Fruit fly (Drosophila melanogaster) whole organism, embryonic: ENCODE results near the gene CG44040.

Experiments
- CG11247 ChIP-seq: fragments of 200-800 bp; sonication (Bioruptor generic); IDR thresholded peaks from 2 replicates; pipeline ENCODE4 v1.3.6; 2022; ENCODE audit warnings: missing biosample characterization, missing genetic modification characterization
- CG11560 ChIP-seq: fragments of 200-800 bp; sonication (Bioruptor generic); IDR thresholded peaks from 3 replicates; pipeline ENCODE4 v1.3.6; 2022; ENCODE audit warnings: missing biosample characterization, missing genetic modification characterization
- CG12071 ChIP-seq: fragments of 200-800 bp; sonication (Bioruptor generic); optimal IDR thresholded peaks from 3 replicates; lab custom pipeline; 2018; ENCODE audit warnings: missing biosample characterization, mild to moderate bottlenecking, missing genetic modification characterization
- CG12219 ChIP-seq: fragments of 200-800 bp; sonication (Bioruptor generic); optimal IDR thresholded peaks from 3 replicates; lab custom pipeline; 2018; ENCODE audit warnings: missing biosample characterization, mild to moderate bottlenecking, missing genetic modification characterization
- CG12659 ChIP-seq: fragments of 200-800 bp; sonication (Bioruptor generic); optimal IDR thresholded peaks from 3 replicates; lab custom pipeline; 2017; ENCODE audit warnings: mild to moderate bottlenecking, missing biosample characterization, missing genetic modification reagents, missing genetic modification characterization
- CG17186 ChIP-seq: fragments of 200-800 bp; sonication (Bioruptor generic); optimal IDR thresholded peaks from 3 replicates; lab custom pipeline; 2017; ENCODE audit warnings: missing biosample characterization, missing genetic modification reagents, missing genetic modification characterization
- CG2875 ChIP-seq: fragments of 200-800 bp; sonication (Bioruptor generic); optimal IDR thresholded peaks from 2 replicates; lab custom pipeline; 2017; ENCODE audit warnings: missing biosample characterization, mild to moderate bottlenecking, missing genetic modification characterization, missing genetic modification reagents
- CG31224 ChIP-seq: fragments of 200-800 bp; sonication (Bioruptor generic); IDR thresholded peaks from 2 replicates; pipeline ENCODE4 v1.3.6; 2022; ENCODE audit warnings: missing biosample characterization, missing genetic modification characterization
- CG31365 ChIP-seq: fragments of 200-800 bp; sonication (Bioruptor generic); optimal IDR thresholded peaks from 2 replicates; lab custom pipeline; 2018; ENCODE audit warnings: missing biosample characterization, mild to moderate bottlenecking, missing genetic modification characterization
- CG4282 ChIP-seq: fragments of 200-800 bp; sonication (Bioruptor generic); optimal IDR thresholded peaks from 2 replicates; lab custom pipeline; 2016; ENCODE audit warnings: missing biosample characterization, missing genetic modification characterization
- CG6175 ChIP-seq: fragments of 200-800 bp; sonication (Bioruptor generic); IDR thresholded peaks from 3 replicates; pipeline ENCODE4 v1.3.6; 2022; ENCODE audit warnings: missing biosample characterization, missing genetic modification characterization
- CG7963 ChIP-seq: fragments of 200-800 bp; sonication (Bioruptor generic); IDR thresholded peaks from 3 replicates; pipeline ENCODE4 v1.3.6; 2022; ENCODE audit warnings: missing biosample characterization, missing genetic modification characterization; ENCODE audit not compliant: partially characterized antibody
- CG8924 ChIP-seq: fragments of 200-800 bp; optimal IDR thresholded peaks from 3 replicates; lab custom pipeline; 2019; ENCODE audit warnings: missing biosample characterization, mild to moderate bottlenecking, missing genetic modification characterization, moderate library complexity
- CG9609 ChIP-seq: fragments of 200-800 bp; sonication (Bioruptor generic); optimal IDR thresholded peaks from 3 replicates; lab custom pipeline; 2016; ENCODE audit warnings: missing biosample characterization, missing genetic modification characterization
- Camta ChIP-seq: fragments of 200-800 bp; sonication (Bioruptor generic); optimal IDR thresholded peaks from 2 replicates; lab custom pipeline; 2016; ENCODE audit warnings: missing biosample characterization, missing genetic modification characterization
- Dll ChIP-seq: fragments of 200-800 bp; sonication (Bioruptor generic); IDR thresholded peaks from 4 replicates; pipeline ENCODE4 v1.3.6; 2022; ENCODE audit warnings: missing biosample characterization, missing genetic modification characterization; ENCODE audit not compliant: partially characterized antibody
- Doc2 ChIP-seq: fragments of 200-800 bp; sonication (Bioruptor generic); IDR thresholded peaks from 2 replicates; pipeline ENCODE4 v1.3.6; 2022; ENCODE audit warnings: missing biosample characterization, missing genetic modification characterization
- Dp ChIP-seq: fragments of 200-800 bp; sonication (Bioruptor generic); optimal IDR thresholded peaks from 2 replicates; lab custom pipeline; 2018; ENCODE audit warnings: missing biosample characterization, mild to moderate bottlenecking, missing genetic modification characterization, moderate library complexity
- H2.0 ChIP-seq: fragments of 200-800 bp; sonication (Bioruptor generic); IDR thresholded peaks from 2 replicates; pipeline ENCODE4 v1.3.6; 2022; ENCODE audit warnings: missing biosample characterization, missing genetic modification characterization
- HLH3B ChIP-seq: fragments of 200-800 bp; sonication (Bioruptor generic); IDR thresholded peaks from 2 replicates; pipeline ENCODE4 v1.3.6; 2022; ENCODE audit warnings: missing biosample characterization, missing genetic modification characterization
- Hey ChIP-seq: fragments of 200-800 bp; sonication (Bioruptor generic); optimal IDR thresholded peaks from 3 replicates; lab custom pipeline; 2018; ENCODE audit warnings: missing biosample characterization, mild to moderate bottlenecking, missing genetic modification characterization
- Hmr ChIP-seq: fragments of 200-800 bp; sonication (Bioruptor generic); optimal IDR thresholded peaks from 3 replicates; lab custom pipeline; 2017; ENCODE audit warnings: mild to moderate bottlenecking, missing biosample characterization, missing genetic modification reagents, missing genetic modification characterization
- Max ChIP-seq: fragments of 200-800 bp; sonication (Bioruptor generic); optimal IDR thresholded peaks from 2 replicates; lab custom pipeline; 2016; ENCODE audit warnings: missing biosample characterization, mild to moderate bottlenecking, missing genetic modification characterization
- NC2β ChIP-seq: fragments of 200-800 bp; sonication (Bioruptor generic); optimal IDR thresholded peaks from 2 replicates; lab custom pipeline; 2016; ENCODE audit warnings: missing biosample characterization, missing genetic modification characterization
- Nf-YC ChIP-seq: fragments of 200-800 bp; optimal IDR thresholded peaks from 3 replicates; lab custom pipeline; 2019; ENCODE audit warnings: missing biosample characterization, mild to moderate bottlenecking, missing genetic modification characterization, moderate library complexity
- Optix ChIP-seq: fragments of 200-800 bp; sonication (Bioruptor generic); IDR thresholded peaks from 3 replicates; pipeline ENCODE4 v1.3.6; 2022; ENCODE audit warnings: missing biosample characterization, missing genetic modification characterization
- Spps ChIP-seq: fragments of 200-800 bp; sonication (Bioruptor generic); optimal IDR thresholded peaks from 2 replicates; lab custom pipeline; 2018; ENCODE audit warnings: missing biosample characterization, mild to moderate bottlenecking, missing genetic modification characterization
- ase ChIP-seq: fragments of 200-800 bp; sonication (Bioruptor generic); IDR thresholded peaks from 3 replicates; pipeline ENCODE4 v1.3.6; 2022; ENCODE audit warnings: missing biosample characterization, missing genetic modification characterization
- ash1 ChIP-seq: fragments of 200-800 bp; sonication (Bioruptor generic); optimal IDR thresholded peaks from 2 replicates; lab custom pipeline; 2018; ENCODE audit warnings: missing biosample characterization, mild to moderate bottlenecking, missing genetic modification characterization
- bigmax ChIP-seq: fragments of 200-800 bp; sonication (Bioruptor generic); optimal IDR thresholded peaks from 2 replicates; lab custom pipeline; 2018; ENCODE audit warnings: missing biosample characterization, mild to moderate bottlenecking, missing genetic modification characterization
- chm ChIP-seq: fragments of 200-800 bp; sonication (Bioruptor generic); IDR thresholded peaks from 2 replicates; pipeline ENCODE4 v1.3.6; 2022; ENCODE audit warnings: missing biosample characterization, missing genetic modification characterization
- crc ChIP-seq: fragments of 200-800 bp; sonication (Bioruptor generic); optimal IDR thresholded peaks from 2 replicates; lab custom pipeline; 2016; ENCODE audit warnings: missing biosample characterization, missing genetic modification characterization
- croc ChIP-seq: fragments of 200-800 bp; sonication (Bioruptor generic); conservative IDR thresholded peaks from 3 replicates; pipeline ENCODE4 v1.3.6; 2022; ENCODE audit warnings: missing biosample characterization, missing genetic modification characterization
- crol ChIP-seq: fragments of 200-800 bp; sonication (Bioruptor generic); IDR thresholded peaks from 2 replicates; pipeline ENCODE4 v1.3.6; 2022; ENCODE audit warnings: missing biosample characterization, missing genetic modification characterization
- crp ChIP-seq, 2 experiments: fragments of 200-800 bp; sonication (Bioruptor generic); optimal IDR thresholded peaks; 2 replicates in 1 of 2; 3 replicates in 1 of 2; lab custom pipeline; 2017; ENCODE audit warnings: missing biosample characterization in 2 of 2, missing genetic modification characterization in 2 of 2, mild to moderate bottlenecking in 1 of 2, moderate library complexity in 1 of 2
- dimm ChIP-seq: fragments of 200-800 bp; sonication (Bioruptor generic); IDR thresholded peaks from 2 replicates; pipeline ENCODE4 v1.3.6; 2022; ENCODE audit warnings: missing biosample characterization, missing genetic modification characterization
- emc ChIP-seq: fragments of 200-800 bp; sonication (Bioruptor generic); optimal IDR thresholded peaks from 2 replicates; lab custom pipeline; 2016; ENCODE audit warnings: missing biosample characterization, missing genetic modification characterization
- exex ChIP-seq: fragments of 200-800 bp; sonication (Bioruptor generic); optimal IDR thresholded peaks from 4 replicates; lab custom pipeline; 2018; ENCODE audit warnings: missing biosample characterization, mild to moderate bottlenecking, missing genetic modification characterization, moderate library complexity
- inv ChIP-seq: fragments of 200-800 bp; sonication (Bioruptor generic); IDR thresholded peaks from 2 replicates; pipeline ENCODE4 v1.3.6; 2022; ENCODE audit warnings: missing biosample characterization, missing genetic modification characterization; ENCODE audit not compliant: partially characterized antibody
- jumu ChIP-seq: fragments of 200-800 bp; sonication (Bioruptor generic); optimal IDR thresholded peaks from 3 replicates; lab custom pipeline; 2016; ENCODE audit warnings: missing biosample characterization, missing genetic modification characterization
- lov ChIP-seq, 2 experiments: fragments of 200-800 bp in 1 of 2; fragments of >200 bp in 1 of 2; sonication (Bioruptor generic) in 1 of 2; IDR thresholded peaks in 1 of 2; optimal IDR thresholded peaks in 1 of 2; 2 replicates in 1 of 2; 3 replicates in 1 of 2; pipeline versions ENCODE4 v1.3.6 to Lab custom; 2017 to 2022; ENCODE audit warnings: missing biosample characterization in 1 of 2, missing genetic modification characterization in 1 of 2
- maf-S ChIP-seq: fragments of 200-800 bp; sonication (Bioruptor generic); optimal IDR thresholded peaks from 2 replicates; lab custom pipeline; 2016; ENCODE audit warnings: missing biosample characterization, missing genetic modification characterization
- pho ChIP-seq: fragments of 200-800 bp; sonication (Bioruptor generic); optimal IDR thresholded peaks from 2 replicates; lab custom pipeline; 2016; ENCODE audit warnings: missing biosample characterization, missing genetic modification characterization
- pnt ChIP-seq: fragments of 200-800 bp; sonication (Bioruptor generic); optimal IDR thresholded peaks from 3 replicates; lab custom pipeline; 2016; ENCODE audit warnings: missing biosample characterization, missing genetic modification characterization
- pzg ChIP-seq: fragments of 200-800 bp; sonication (Bioruptor generic); optimal IDR thresholded peaks from 3 replicates; lab custom pipeline; 2018; ENCODE audit warnings: missing biosample characterization, mild to moderate bottlenecking, missing genetic modification characterization, moderate library complexity
- rib ChIP-seq: fragments of 200-800 bp; sonication (Bioruptor generic); IDR thresholded peaks from 2 replicates; pipeline ENCODE4 v1.3.6; 2022; ENCODE audit warnings: missing biosample characterization, missing genetic modification characterization
- run ChIP-seq: fragments of 200-800 bp; sonication (Bioruptor generic); optimal IDR thresholded peaks from 3 replicates; lab custom pipeline; 2018; ENCODE audit warnings: missing biosample characterization, mild to moderate bottlenecking, missing genetic modification characterization
- slp2 ChIP-seq: fragments of 200-800 bp; sonication (Bioruptor generic); optimal IDR thresholded peaks from 2 replicates; lab custom pipeline; 2016; ENCODE audit warnings: missing biosample characterization, missing genetic modification characterization
- sob ChIP-seq: fragments of 200-800 bp; sonication (Bioruptor generic); IDR thresholded peaks from 2 replicates; pipeline ENCODE4 v1.3.6; 2022; ENCODE audit warnings: missing biosample characterization, missing genetic modification characterization
- wor ChIP-seq: fragments of 200-800 bp; sonication (Bioruptor generic); IDR thresholded peaks from 2 replicates; pipeline ENCODE4 v1.3.6; 2022; ENCODE audit warnings: missing biosample characterization, missing genetic modification characterization

CG44040 gene

DNA sequence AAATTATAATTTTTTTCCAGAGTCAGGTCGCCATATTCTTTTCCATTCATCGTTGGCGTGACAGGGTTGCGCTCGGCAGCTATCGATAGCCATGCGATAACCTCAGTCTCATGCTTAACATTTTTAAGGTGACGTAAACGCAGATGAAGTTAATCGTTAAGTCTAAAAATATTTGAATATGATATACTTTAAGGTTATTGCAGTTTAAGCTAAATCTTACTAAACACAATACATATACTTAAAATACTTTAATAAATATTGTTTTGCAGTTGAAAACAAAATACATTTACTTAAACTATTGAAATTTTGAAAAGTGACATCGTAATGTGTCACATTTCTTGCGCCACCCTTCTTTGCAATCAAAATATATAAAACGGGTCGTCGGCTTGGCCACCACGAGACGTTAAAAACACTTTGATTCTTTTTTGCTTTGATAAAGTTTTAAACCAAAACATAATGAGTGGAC, 45.0 kb upstream of the CG44040 start, which contains the start of the genes Cp190 and CG4338 (continued):
- TF ChIP-seq Hmr (GFP tag; lab: Kevin White, UChicago), result peak; percentile 98
- no peak for TF ChIP-seq CG4282 (GFP tag; lab: Kevin White, UChicago)
- peak; percentile 52 for TF ChIP-seq Dp (GFP tag; lab: Kevin White, UChicago)
- peak; percentile 6 to 70 for TF ChIP-seq crp (GFP tag; optimal IDR thresholded peaks at IDR 0.05; lab: Kevin White, UChicago)
- peak; percentile 96 for TF ChIP-seq sob
- peak; percentile 97 for TF ChIP-seq CG12219 (GFP tag; lab: Kevin White, UChicago)
- peak; percentile 94 for TF ChIP-seq Nf-YC (tag; lab: Kevin White, UChicago)
- peak; percentile 69; the same call in 2 of the 3 replicates for TF ChIP-seq Optix
- TF ChIP-seq HLH3B (GFP tag; lab: Robert Waterston, UW), result peak; percentile 96
- TF ChIP-seq CG17186 (GFP tag; lab: Kevin White, UChicago), result peak; percentile 91
- peak; percentile 93 for TF ChIP-seq Camta (GFP tag; lab: Kevin White, UChicago)
- peak; percentile 94 for TF ChIP-seq CG31224 (GFP tag; lab: Robert Waterston, UW)
- peak; percentile 83 for TF ChIP-seq pnt (GFP tag; lab: Kevin White, UChicago)
- TF ChIP-seq rib (GFP tag; lab: Robert Waterston, UW), result peak; percentile 91
- peak; percentile 85 for TF ChIP-seq CG31365
- peak; percentile 97 for TF ChIP-seq croc (GFP tag; lab: Robert Waterston, UW)
- TF ChIP-seq lov (optimal IDR thresholded peaks at IDR 0.05; lab: Kevin White, UChicago), result no peak
- peak; percentile 94 for TF ChIP-seq lov (GFP tag; IDR thresholded peaks at IDR 0.05; lab: Robert Waterston, UW)
- TF ChIP-seq NC2β, result peak; percentile 88
- peak; percentile 94 for TF ChIP-seq pho (GFP tag; lab: Kevin White, UChicago)
- peak; percentile 90 for TF ChIP-seq ase (GFP tag; lab: Robert Waterston, UW)
- TF ChIP-seq wor (GFP tag; lab: Robert Waterston, UW), result peak; percentile 95
- TF ChIP-seq CG6175 (GFP tag; lab: Robert Waterston, UW), result peak; percentile 90
- peak; percentile 89 for TF ChIP-seq CG9609 (GFP tag; lab: Kevin White, UChicago)
- peak; percentile 90 for TF ChIP-seq CG11560 (tag; lab: Robert Waterston, UW)
- TF ChIP-seq jumu (GFP tag; lab: Kevin White, UChicago), result peak; percentile 86
- peak; percentile 78 for TF ChIP-seq emc
- peak; percentile 68; the same call in 2 of the 3 replicates for TF ChIP-seq CG7963 (GFP tag; lab: Robert Waterston, UW)
- peak; percentile 95 for TF ChIP-seq H2.0 (GFP tag; lab: Robert Waterston, UW)
- peak; percentile 93 for TF ChIP-seq CG12071 (GFP tag; lab: Kevin White, UChicago)
- TF ChIP-seq exex (tag; lab: Kevin White, UChicago), result peak; percentile 92
- peak; percentile 88 for TF ChIP-seq dimm (GFP tag; lab: Robert Waterston, UW)
- peak; percentile 71 for TF ChIP-seq crol (GFP tag; lab: Robert Waterston, UW)
- TF ChIP-seq CG11247 (GFP tag; lab: Robert Waterston, UW), result peak; percentile 95
- TF ChIP-seq bigmax (GFP tag; lab: Kevin White, UChicago), result peak; percentile 72
- peak; percentile 78; the same call in 3 of the 4 replicates for TF ChIP-seq Dll (GFP tag; lab: Robert Waterston, UW)
- TF ChIP-seq CG2875 (GFP tag; lab: Kevin White, UChicago), result peak; percentile 94
- peak; percentile 72 for TF ChIP-seq crc (GFP tag; lab: Kevin White, UChicago)
- peak; percentile 99 for TF ChIP-seq CG8924
- TF ChIP-seq run (tag; lab: Kevin White, UChicago), result peak; percentile 96
- peak; percentile 93 for TF ChIP-seq chm (GFP tag; lab: Robert Waterston, UW)
- TF ChIP-seq pzg (GFP tag; lab: Kevin White, UChicago), result peak; percentile 78
- peak; percentile 58 for TF ChIP-seq ash1 (GFP tag; lab: Kevin White, UChicago)
- TF ChIP-seq maf-S (GFP tag; lab: Kevin White, UChicago), result peak; percentile 83
- peak; percentile 98 for TF ChIP-seq Max (GFP tag; lab: Kevin White, UChicago)
- TF ChIP-seq Hey, result peak; percentile 90
- peak; percentile 71 for TF ChIP-seq inv (GFP tag; lab: Robert Waterston, UW)
- peak; percentile 81 for TF ChIP-seq Doc2
- peak; percentile 99 for TF ChIP-seq CG12659 (GFP tag; lab: Kevin White, UChicago)
- peak; percentile 75 for TF ChIP-seq slp2 (GFP tag; lab: Kevin White, UChicago)
- peak; percentile 97 for TF ChIP-seq Spps (tag; lab: Kevin White, UChicago)
